Fruit fly (Drosophila melanogaster): ENCODE measurements around the gene Tsp68C.

dm6 chr3L:13865484-13865883 lies 22.0 kb downstream of the Tsp68C start:
- TF ChIP-seq psq (optimal IDR thresholded peaks at IDR 0.05): no peak
- no peak for TF ChIP-seq pan (optimal IDR thresholded peaks at IDR 0.05)
- TF ChIP-seq Dll (optimal IDR thresholded peaks at IDR 0.05): no peak
- TF ChIP-seq EcR (GFP tag; optimal IDR thresholded peaks at IDR 0.05): no peak

Measured in whole organism.